Fruit fly (Drosophila melanogaster) whole organism: ENCODE results near the gene CG6015.

Experiments used
- CG8478 ChIP-seq: fragments of >200 bp; optimal IDR thresholded peaks from 2 replicates; lab custom pipeline; 2018; ENCODE audit warnings: inconsistent platforms
- Dll ChIP-seq: fragments of >200 bp; optimal IDR thresholded peaks from 2 replicates; lab custom pipeline; 2017
- EcR ChIP-seq, 2 experiments: fragments of >200 bp; optimal IDR thresholded peaks; 2 replicates each; lab custom pipeline; 2017; ENCODE audit warnings: missing biosample characterization in 2 of 2, missing genetic modification characterization in 2 of 2, missing genetic modification reagents in 2 of 2
- pan ChIP-seq: fragments of >200 bp; optimal IDR thresholded peaks from 2 replicates; lab custom pipeline; 2017
- psq ChIP-seq: fragments of >200 bp; optimal IDR thresholded peaks from 2 replicates; lab custom pipeline; 2017
- usp ChIP-seq: fragments of >200 bp; optimal IDR thresholded peaks from 2 replicates; lab custom pipeline; 2017; ENCODE audit warnings: missing biosample characterization, missing genetic modification characterization, mixed read lengths

Gene CG6015

dm6 chr3R:21989770-21990169, 44.3 kb downstream of the CG6015 start:
- TF ChIP-seq EcR (GFP tag; optimal IDR thresholded peaks at IDR 0.05; lab: Kevin White, UChicago) (no peak), Dll (no peak), pan (lab: Kevin White, UChicago) (no peak), CG8478 (lab: Kevin White, UChicago) (no peak), psq (lab: Kevin White, UChicago) (no peak), usp (GFP tag; lab: Kevin White, UChicago) (no peak)

- TF ChIP-seq Dll: no peak
- no peak for TF ChIP-seq usp (GFP tag; lab: Kevin White, UChicago)
- no peak for TF ChIP-seq CG8478 (lab: Kevin White, UChicago)
- no peak for TF ChIP-seq pan (lab: Kevin White, UChicago)
- no peak for TF ChIP-seq psq (lab: Kevin White, UChicago)
- no peak for TF ChIP-seq EcR (GFP tag; optimal IDR thresholded peaks at IDR 0.05; lab: Kevin White, UChicago)
Observed at dm6 chr3R:21987546-21987945, 46.5 kb downstream of the CG6015 start.
